Worm (Caenorhabditis elegans) whole organism, L2 larva: Measurements from ENCODE around the gene srbc-31.

ENCODE experiments used
- ama-1 ChIP-seq: fragments of 150-350 bp; optimal IDR thresholded peaks from 2 replicates; lab custom pipeline; 2018; ENCODE audit warnings: inconsistent platforms
- blmp-1 ChIP-seq: sonication (generic microtip); optimal IDR thresholded peaks from 2 replicates; lab custom pipeline; 2017; ENCODE audit warnings: missing genetic modification characterization, mild to moderate bottlenecking, missing compliant biosample characterization, antibody characterized with exemption, moderate library complexity; ENCODE audit not compliant: insufficient read depth
- dmd-4 ChIP-seq: sonication (generic microtip); optimal IDR thresholded peaks from 2 replicates; lab custom pipeline; 2017; ENCODE audit warnings: missing biosample characterization, missing genetic modification characterization
- egl-27 ChIP-seq: sonication (generic microtip); optimal IDR thresholded peaks from 3 replicates; lab custom pipeline; 2017; ENCODE audit warnings: missing biosample characterization, missing genetic modification reagents, missing genetic modification characterization
- elt-3 ChIP-seq: sonication (generic microtip); optimal IDR thresholded peaks from 2 replicates; lab custom pipeline; 2017; ENCODE audit warnings: missing biosample characterization, missing genetic modification characterization
- fos-1 ChIP-seq: fragments of 150-350 bp; optimal IDR thresholded peaks from 2 replicates; lab custom pipeline; 2014; ENCODE audit warnings: missing biosample characterization, missing genetic modification characterization
- mdl-1 ChIP-seq, 2 experiments: fragments of 150-350 bp in 1 of 2; sonication (generic microtip) in 1 of 2; optimal IDR thresholded peaks; 2 replicates each; lab custom pipeline; 2017; ENCODE audit warnings: missing biosample characterization in 2 of 2, missing genetic modification characterization in 2 of 2
- nhr-10 ChIP-seq: sonication (generic microtip); optimal IDR thresholded peaks from 2 replicates; lab custom pipeline; 2017; ENCODE audit warnings: missing biosample characterization, missing genetic modification characterization
- skn-1 ChIP-seq: sonication (generic microtip); optimal IDR thresholded peaks from 2 replicates; lab custom pipeline; 2017; ENCODE audit warnings: missing biosample characterization, missing genetic modification characterization
- ztf-1 ChIP-seq: fragments of 200-800 bp; sonication (Bioruptor generic); conservative IDR thresholded peaks from 2 replicates; pipeline ENCODE4 v1.3.6; 2022; ENCODE audit warnings: missing genetic modification characterization, missing compliant biosample characterization
- ztf-4 ChIP-seq: fragments of 150-350 bp; optimal IDR thresholded peaks from 2 replicates; lab custom pipeline; 2014; ENCODE audit warnings: missing biosample characterization, missing genetic modification characterization

ce11 chrV:3455135-3455747, 22.2 kb downstream of the srbc-31 start:
- TF ChIP-seq ztf-4 (no peak), mdl-1 (tag; optimal IDR thresholded peaks at IDR 0.05; lab: Kevin White, UChicago) (no peak), skn-1 (tag; lab: Kevin White, UChicago) (no peak), elt-3 (tag; lab: Kevin White, UChicago) (no peak), nhr-10 (no peak), blmp-1 (tag; lab: Kevin White, UChicago) (no peak), ama-1 (lab: Kevin White, UChicago) (no peak), dmd-4 (tag; lab: Kevin White, UChicago) (no peak), ztf-1 (GFP tag; lab: Robert Waterston, UW) (no peak), egl-27 (tag; lab: Kevin White, UChicago) (no peak), fos-1 (no peak)
